Fruit fly (Drosophila melanogaster) whole organism, pupa: ENCODE results near the gene CG9733.

Experiments
- CG10348 ChIP-seq: fragments of 200-800 bp; sonication (Bioruptor generic); IDR thresholded peaks from 2 replicates; pipeline ENCODE4 v1.3.6; 2022; ENCODE audit warnings: missing biosample characterization, missing genetic modification characterization
- CG12605 ChIP-seq: fragments of 200-800 bp; sonication (Bioruptor generic); IDR thresholded peaks from 2 replicates; pipeline ENCODE4 v1.3.6; 2022; ENCODE audit warnings: missing biosample characterization, missing genetic modification characterization
- EcR ChIP-seq: fragments of 200-800 bp; sonication (Bioruptor generic); optimal IDR thresholded peaks from 3 replicates; lab custom pipeline; 2019; ENCODE audit warnings: missing biosample characterization, missing genetic modification characterization, mild to moderate bottlenecking, moderate library complexity, missing genetic modification reagents
- Ets98B ChIP-seq: fragments of 200-800 bp; sonication (Bioruptor generic); IDR thresholded peaks from 2 replicates; pipeline ENCODE4 v1.3.6; 2022; ENCODE audit warnings: missing biosample characterization, missing genetic modification characterization
- Pif1B ChIP-seq: fragments of 200-800 bp; sonication (Bioruptor generic); optimal IDR thresholded peaks from 3 replicates; lab custom pipeline; 2016; ENCODE audit warnings: missing biosample characterization, missing genetic modification characterization
- Snoo ChIP-seq: fragments of 200-800 bp; sonication (Bioruptor generic); optimal IDR thresholded peaks from 3 replicates; lab custom pipeline; 2017; ENCODE audit warnings: missing biosample characterization, mild to moderate bottlenecking, missing genetic modification characterization, inconsistent platforms
- fd96Ca ChIP-seq: fragments of 200-800 bp; sonication (Bioruptor generic); IDR thresholded peaks from 3 replicates; pipeline ENCODE4 v1.3.6; 2022; ENCODE audit warnings: missing biosample characterization, missing genetic modification characterization
- rn ChIP-seq: fragments of 200-800 bp; sonication (Bioruptor generic); IDR thresholded peaks from 2 replicates; pipeline ENCODE4 v1.3.6; 2022; ENCODE audit warnings: missing biosample characterization, missing genetic modification characterization

- TF ChIP-seq Pif1B (GFP tag; lab: Kevin White, UChicago) (peak; percentile 92), rn (peak; percentile 86), Snoo (tag; lab: Kevin White, UChicago) (peak; percentile 74), Ets98B (GFP tag; lab: Robert Waterston, UW) (peak; percentile 92), fd96Ca (GFP tag; lab: Robert Waterston, UW) (peak; percentile 94), CG10348 (GFP tag; lab: Robert Waterston, UW) (peak; percentile 7; the same call in 1 of the 2 replicates), EcR (GFP tag; lab: Kevin White, UChicago) (peak; percentile 97), CG12605 (GFP tag; lab: Robert Waterston, UW) (peak; percentile 96)
Measured at dm6 chr3R:30293478-30294122, 47.1 kb upstream of the CG9733 start.
